Worm (Caenorhabditis elegans): Measurements from ENCODE around the gene cest-1.1.

- TF ChIP-seq lsy-2 (tag; optimal IDR thresholded peaks at IDR 0.05) (no peak), nhr-77 (tag; optimal IDR thresholded peaks at IDR 0.05) (no peak), snpc-4 (tag; optimal IDR thresholded peaks at IDR 0.05) (no peak), lin-39 (tag; optimal IDR thresholded peaks at IDR 0.05) (no peak), unc-55 (GFP tag; optimal IDR thresholded peaks at IDR 0.05) (no peak), elt-1 (tag; optimal IDR thresholded peaks at IDR 0.05) (no peak), elt-3 (tag; optimal IDR thresholded peaks at IDR 0.05) (no peak), lin-13 (GFP tag; optimal IDR thresholded peaks at IDR 0.05) (no peak), sma-3 (GFP tag; optimal IDR thresholded peaks at IDR 0.05) (no peak), ceh-16 (tag; optimal IDR thresholded peaks at IDR 0.05) (no peak), ztf-11 (tag; optimal IDR thresholded peaks at IDR 0.05) (no peak), zag-1 (tag; optimal IDR thresholded peaks at IDR 0.05) (no peak), nhr-129 (tag; optimal IDR thresholded peaks at IDR 0.05) (no peak), ZK546.5 (tag; optimal IDR thresholded peaks at IDR 0.05) (no peak)
Measured at ce11 chrV:14175216-14175615, 8.7 kb upstream of the cest-1.1 start, which contains the start of gene cest-2.2.

Data from whole organism, L2 larva.